Worm (Caenorhabditis elegans): ENCODE data around the gene ZK1098.3.

ZK1098.3 gene

ce11 chrIII:9489798-9490197 is 48.7 kb downstream of the ZK1098.3 start:
- TF ChIP-seq tbx-37 (GFP tag; conservative IDR thresholded peaks at IDR 0.05) (no peak), ets-7 (tag; optimal IDR thresholded peaks at IDR 0.05) (no peak), tra-4 (tag; optimal IDR thresholded peaks at IDR 0.05) (no peak), F13C5.2 (tag; optimal IDR thresholded peaks at IDR 0.05) (no peak), scrt-1 (GFP tag; IDR thresholded peaks at IDR 0.05) (no peak), pes-1 (GFP tag; IDR thresholded peaks at IDR 0.05) (no peak), hnd-1 (tag; optimal IDR thresholded peaks at IDR 0.05) (no peak), ama-1 (optimal IDR thresholded peaks at IDR 0.05) (no peak), flt-1 (GFP tag; IDR thresholded peaks at IDR 0.05) (no peak), B0310.2 (tag; optimal IDR thresholded peaks at IDR 0.05) (no peak)

- no peak for TF ChIP-seq F13C5.2 (tag; optimal IDR thresholded peaks at IDR 0.05)
- TF ChIP-seq ceh-13 (GFP tag; optimal IDR thresholded peaks at IDR 0.05): no peak
- TF ChIP-seq tbx-37 (GFP tag; conservative IDR thresholded peaks at IDR 0.05): no peak
- no peak for TF ChIP-seq ets-7 (tag; optimal IDR thresholded peaks at IDR 0.05)
- no peak for TF ChIP-seq scrt-1 (GFP tag; IDR thresholded peaks at IDR 0.05)
- TF ChIP-seq ama-1 (optimal IDR thresholded peaks at IDR 0.05): no peak
- no peak for TF ChIP-seq hmg-4 (GFP tag; optimal IDR thresholded peaks at IDR 0.05)
- no peak for TF ChIP-seq B0310.2 (tag; optimal IDR thresholded peaks at IDR 0.05)
- TF ChIP-seq sea-1 (GFP tag; conservative IDR thresholded peaks at IDR 0.05): no peak
- no peak for TF ChIP-seq aly-1 (tag; optimal IDR thresholded peaks at IDR 0.05)
Measured at ce11 chrIII:9488431-9488830, 50.1 kb downstream of the ZK1098.3 start, which contains the start of gene nlp-36. Gene nlp-36, plus strand, starts transcription at chrIII:9488731.

- no peak for TF ChIP-seq tra-4 (tag; optimal IDR thresholded peaks at IDR 0.05)
- TF ChIP-seq pes-1 (GFP tag; IDR thresholded peaks at IDR 0.05): no peak
- no peak for TF ChIP-seq F13C5.2 (tag; optimal IDR thresholded peaks at IDR 0.05)
- TF ChIP-seq flt-1 (GFP tag; IDR thresholded peaks at IDR 0.05): no peak
- TF ChIP-seq ets-7 (tag; optimal IDR thresholded peaks at IDR 0.05): no peak
- no peak for TF ChIP-seq ceh-36 (tag; optimal IDR thresholded peaks at IDR 0.05)
- no peak for TF ChIP-seq sea-1 (GFP tag; conservative IDR thresholded peaks at IDR 0.05)
- TF ChIP-seq tbx-37 (GFP tag; conservative IDR thresholded peaks at IDR 0.05): no peak
- no peak for TF ChIP-seq hmg-4 (GFP tag; optimal IDR thresholded peaks at IDR 0.05)
- TF ChIP-seq ceh-13 (GFP tag; optimal IDR thresholded peaks at IDR 0.05): no peak
- TF ChIP-seq tbx-11 (GFP tag; IDR thresholded peaks at IDR 0.05): no peak
- TF ChIP-seq aly-1 (tag; optimal IDR thresholded peaks at IDR 0.05): no peak
- TF ChIP-seq B0310.2 (tag; optimal IDR thresholded peaks at IDR 0.05): no peak
- no peak for TF ChIP-seq scrt-1 (GFP tag; IDR thresholded peaks at IDR 0.05)
- no peak for TF ChIP-seq hmbx-1 (tag; optimal IDR thresholded peaks at IDR 0.05)
- TF ChIP-seq ama-1 (optimal IDR thresholded peaks at IDR 0.05): no peak
- no peak for TF ChIP-seq hnd-1 (tag; optimal IDR thresholded peaks at IDR 0.05)
Measured at ce11 chrIII:9488027-9488426, 50.5 kb downstream of the ZK1098.3 start.

DNA sequence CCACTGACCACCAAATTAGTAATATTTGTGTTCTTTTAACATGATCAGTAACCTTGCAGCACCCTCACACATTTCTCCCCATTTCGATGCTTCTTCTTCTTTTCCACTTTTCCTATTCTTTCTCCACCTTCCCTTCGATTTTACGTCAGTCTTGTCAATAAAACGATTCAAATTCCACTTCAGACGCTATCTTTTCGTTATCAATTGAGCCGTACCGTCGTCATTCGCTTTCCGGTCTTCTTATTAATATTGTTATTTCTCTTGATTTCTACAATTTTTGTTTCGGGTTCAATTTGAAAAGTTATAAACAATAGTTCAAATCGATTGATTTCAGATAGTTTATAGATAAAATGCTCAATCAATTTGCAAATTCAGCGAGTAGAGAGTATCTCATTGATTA is 51.1 kb downstream of the ZK1098.3 start:
- TF ChIP-seq F13C5.2 (tag; optimal IDR thresholded peaks at IDR 0.05): no peak
- no peak for TF ChIP-seq ceh-36 (tag; optimal IDR thresholded peaks at IDR 0.05)
- no peak for TF ChIP-seq hmg-4 (GFP tag; optimal IDR thresholded peaks at IDR 0.05)
- no peak for TF ChIP-seq hnd-1 (tag; optimal IDR thresholded peaks at IDR 0.05)
- TF ChIP-seq tbx-11 (GFP tag; IDR thresholded peaks at IDR 0.05): no peak

DNA sequence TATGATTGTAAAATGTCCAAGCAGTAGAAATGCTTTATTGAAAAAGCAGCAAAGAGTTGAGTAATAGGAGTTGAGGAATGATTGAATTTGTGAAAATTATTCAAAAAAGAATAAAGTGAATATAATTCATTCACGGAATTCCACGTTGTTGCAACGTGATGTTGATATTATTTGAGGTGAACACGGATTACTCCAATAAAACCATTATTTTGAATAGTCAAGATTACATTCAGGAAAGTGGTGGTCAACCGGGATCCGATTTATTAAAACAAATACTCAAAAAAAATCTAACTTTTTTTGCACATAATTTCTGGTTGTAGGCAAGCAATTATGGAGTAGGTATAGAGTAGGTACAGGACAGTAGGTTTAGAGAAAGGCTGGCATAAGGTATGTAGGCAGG is 53.1 kb downstream of the ZK1098.3 start, which contains the start of gene bre-3:
Gene bre-3 (minus strand): TSS at position 101 of the 400 bp plus-strand sequence.
- TF ChIP-seq tbx-37 (GFP tag; conservative IDR thresholded peaks at IDR 0.05) (no peak), F13C5.2 (tag; optimal IDR thresholded peaks at IDR 0.05) (no peak), ama-1 (optimal IDR thresholded peaks at IDR 0.05) (no peak), tbx-11 (GFP tag; IDR thresholded peaks at IDR 0.05) (no peak), ceh-36 (tag; optimal IDR thresholded peaks at IDR 0.05) (no peak), tra-4 (tag; optimal IDR thresholded peaks at IDR 0.05) (no peak), aly-1 (tag; optimal IDR thresholded peaks at IDR 0.05) (no peak), ceh-13 (GFP tag; optimal IDR thresholded peaks at IDR 0.05) (no peak), hnd-1 (tag; optimal IDR thresholded peaks at IDR 0.05) (no peak), B0310.2 (tag; optimal IDR thresholded peaks at IDR 0.05) (no peak), pes-1 (GFP tag; IDR thresholded peaks at IDR 0.05) (no peak), scrt-1 (GFP tag; IDR thresholded peaks at IDR 0.05) (no peak)

ce11 chrIII:9483716-9484115 is 54.8 kb downstream of the ZK1098.3 start:
- TF ChIP-seq ceh-36 (tag; optimal IDR thresholded peaks at IDR 0.05): no peak
- TF ChIP-seq scrt-1 (GFP tag; IDR thresholded peaks at IDR 0.05): no peak
- no peak for TF ChIP-seq tbx-37 (GFP tag; conservative IDR thresholded peaks at IDR 0.05)
- no peak for TF ChIP-seq tbx-11 (GFP tag; IDR thresholded peaks at IDR 0.05)
- no peak for TF ChIP-seq pes-1 (GFP tag; IDR thresholded peaks at IDR 0.05)
- TF ChIP-seq B0310.2 (tag; optimal IDR thresholded peaks at IDR 0.05): no peak
- no peak for TF ChIP-seq F13C5.2 (tag; optimal IDR thresholded peaks at IDR 0.05)

ce11 chrIII:9482423-9482993 is 56.0 kb downstream of the ZK1098.3 start:
- no peak for TF ChIP-seq hmbx-1 (tag; optimal IDR thresholded peaks at IDR 0.05)
- TF ChIP-seq sea-1 (GFP tag; conservative IDR thresholded peaks at IDR 0.05): no peak
- no peak for TF ChIP-seq ceh-36 (tag; optimal IDR thresholded peaks at IDR 0.05)
- no peak for TF ChIP-seq aly-1 (tag; optimal IDR thresholded peaks at IDR 0.05)
- TF ChIP-seq ama-1 (optimal IDR thresholded peaks at IDR 0.05): no peak
- no peak for TF ChIP-seq pes-1 (GFP tag; IDR thresholded peaks at IDR 0.05)
- TF ChIP-seq ets-7 (tag; optimal IDR thresholded peaks at IDR 0.05): no peak
- no peak for TF ChIP-seq hmg-4 (GFP tag; optimal IDR thresholded peaks at IDR 0.05)
- TF ChIP-seq F13C5.2 (tag; optimal IDR thresholded peaks at IDR 0.05): no peak
- TF ChIP-seq B0310.2 (tag; optimal IDR thresholded peaks at IDR 0.05): no peak
- TF ChIP-seq flt-1 (GFP tag; IDR thresholded peaks at IDR 0.05): no peak
- TF ChIP-seq ceh-13 (GFP tag; optimal IDR thresholded peaks at IDR 0.05): no peak
- TF ChIP-seq tbx-11 (GFP tag; IDR thresholded peaks at IDR 0.05): no peak
